Worm (Caenorhabditis elegans): ENCODE results near the gene str-176.
A peak's percentile ranks its signal among the peaks of the same experiment; 100 is the strongest.

The str-176 gene

ce11 chrIV:8432709-8433108, 30.9 kb downstream of the str-176 start, which contains the start of the genes T26A8.4 and pdtf-1 (continued):
- peak; percentile 82 for TF ChIP-seq dsc-1 (tag; optimal IDR thresholded peaks at IDR 0.05)
- peak; percentile 82 to 94 for TF ChIP-seq lin-35 (GFP tag; optimal IDR thresholded peaks at IDR 0.05)
- peak; percentile 72 for TF ChIP-seq lin-39 (tag; optimal IDR thresholded peaks at IDR 0.05)
- peak; percentile 16 for TF ChIP-seq fkh-4 (tag; optimal IDR thresholded peaks at IDR 0.05; ENCODE audit: borderline replicate concordance)
- peak; percentile 86 for TF ChIP-seq fkh-10 (GFP tag; optimal IDR thresholded peaks at IDR 0.05)
- peak; percentile 97 for TF ChIP-seq lin-13 (GFP tag; optimal IDR thresholded peaks at IDR 0.05)
- TF ChIP-seq C16A3.4 (tag; optimal IDR thresholded peaks at IDR 0.05): peak; percentile 98
- peak; percentile 67 for TF ChIP-seq lir-3 (tag; optimal IDR thresholded peaks at IDR 0.05; ENCODE audit: poor library complexity)
- peak; percentile 48 for TF ChIP-seq sox-4 (tag; optimal IDR thresholded peaks at IDR 0.05)
- peak; percentile 90 to 96 for TF ChIP-seq efl-1 (optimal IDR thresholded peaks at IDR 0.05)
- TF ChIP-seq efl-1 (GFP tag; optimal IDR thresholded peaks at IDR 0.05 in 1 of 2): peak; percentile 76 to 98
- TF ChIP-seq jun-1 (tag; optimal IDR thresholded peaks at IDR 0.05): peak; percentile 96
- peak; percentile 24 for TF ChIP-seq vab-15 (tag; optimal IDR thresholded peaks at IDR 0.05)
- TF ChIP-seq ztf-11 (tag; optimal IDR thresholded peaks at IDR 0.05): peak in 1 of 2 experiments; percentile 84
- TF ChIP-seq ceh-88 (GFP tag; IDR thresholded peaks at IDR 0.05): peak; percentile 82
- peak; percentile 91 for TF ChIP-seq isw-1 (GFP tag; IDR thresholded peaks at IDR 0.05)
- peak; percentile 99 to 100 for TF ChIP-seq lsy-2 (tag; optimal IDR thresholded peaks at IDR 0.05)
- TF ChIP-seq zag-1 (tag; optimal IDR thresholded peaks at IDR 0.05): no peak
- TF ChIP-seq nhr-77 (tag; optimal IDR thresholded peaks at IDR 0.05): peak; percentile 95
- peak; percentile 43; the same call in 1 of the 2 replicates for TF ChIP-seq mab-9 (GFP tag; IDR thresholded peaks at IDR 0.05)
- peak; percentile 81 to 84 (median 83) for TF ChIP-seq dpl-1 (GFP tag; optimal IDR thresholded peaks at IDR 0.05)
- TF ChIP-seq C04F5.9 (tag; optimal IDR thresholded peaks at IDR 0.05): peak; percentile 42
- peak; percentile 97 for TF ChIP-seq nhr-71 (tag; optimal IDR thresholded peaks at IDR 0.05)
- TF ChIP-seq nhr-47 (tag; optimal IDR thresholded peaks at IDR 0.05): peak; percentile 95
- peak in 5 of 6 experiments; percentile 66 to 93 (median 85) for TF ChIP-seq elt-3 (tag; optimal IDR thresholded peaks at IDR 0.05)
- TF ChIP-seq skn-1 (tag; optimal IDR thresholded peaks at IDR 0.05): peak; percentile 97
- no peak for TF ChIP-seq tlp-1 (tag; optimal IDR thresholded peaks at IDR 0.05)
- no peak for TF ChIP-seq ceh-90 (tag; optimal IDR thresholded peaks at IDR 0.05)
- TF ChIP-seq hpl-2 (GFP tag; optimal IDR thresholded peaks at IDR 0.05): peak; percentile 65
- TF ChIP-seq F16B12.6 (tag; optimal IDR thresholded peaks at IDR 0.05): peak; percentile 56
- TF ChIP-seq snpc-4 (tag; optimal IDR thresholded peaks at IDR 0.05): peak; percentile 95
- TF ChIP-seq pag-3 (tag; optimal IDR thresholded peaks at IDR 0.05; ENCODE audit: borderline replicate concordance, insufficient read depth): no peak
- peak; percentile 93 for TF ChIP-seq tbx-2 (tag; optimal IDR thresholded peaks at IDR 0.05)
- TF ChIP-seq ces-1 (GFP tag; optimal IDR thresholded peaks at IDR 0.05): no peak
- TF ChIP-seq pqm-1 (tag; optimal IDR thresholded peaks at IDR 0.05): no peak
- TF ChIP-seq fos-1 (tag; optimal IDR thresholded peaks at IDR 0.05): peak; percentile 96
- TF ChIP-seq xbp-1 (tag; optimal IDR thresholded peaks at IDR 0.05): peak; percentile 95
- TF ChIP-seq sup-37 (GFP tag; optimal IDR thresholded peaks at IDR 0.05): no peak
- peak; percentile 94 for TF ChIP-seq ama-1 (optimal IDR thresholded peaks at IDR 0.05)
- no peak for TF ChIP-seq sptf-1 (tag; optimal IDR thresholded peaks at IDR 0.05)
- no peak for TF ChIP-seq alr-1 (tag; optimal IDR thresholded peaks at IDR 0.05; ENCODE audit: borderline replicate concordance)
- TF ChIP-seq hlh-17 (GFP tag; optimal IDR thresholded peaks at IDR 0.05; ENCODE audit: borderline replicate concordance): no peak
- TF ChIP-seq nhr-11 (tag; optimal IDR thresholded peaks at IDR 0.05): peak; percentile 84
- no peak for TF ChIP-seq nhr-28 (tag; optimal IDR thresholded peaks at IDR 0.05)
- peak; percentile 95 to 98 (median 96) for TF ChIP-seq ceh-82 (tag; optimal IDR thresholded peaks at IDR 0.05)
- peak; percentile 80 for TF ChIP-seq nhr-237 (tag; optimal IDR thresholded peaks at IDR 0.05)
- TF ChIP-seq ceh-63 (GFP tag; optimal IDR thresholded peaks at IDR 0.05): no peak
- peak; percentile 94 for TF ChIP-seq nhr-20 (tag; optimal IDR thresholded peaks at IDR 0.05)
- peak; percentile 7 to 97 for TF ChIP-seq mdl-1 (tag; optimal IDR thresholded peaks at IDR 0.05)
- peak; percentile 19 for TF ChIP-seq unc-62 (GFP tag; optimal IDR thresholded peaks at IDR 0.05)
- peak; percentile 92 for TF ChIP-seq swsn-7 (tag; optimal IDR thresholded peaks at IDR 0.05)
- peak; percentile 95 for TF ChIP-seq fkh-8 (tag; optimal IDR thresholded peaks at IDR 0.05)
- no peak for TF ChIP-seq unc-98 (GFP tag; IDR thresholded peaks at IDR 0.05)

All from whole organism, L1 larva.